Fruit fly (Drosophila melanogaster): ENCODE measurements around the gene CG32079.

dm6 chr3L:10977438-10977837, 47.9 kb upstream of the CG32079 start:
- TF ChIP-seq psq (optimal IDR thresholded peaks at IDR 0.05) (no peak), Sin3A (optimal IDR thresholded peaks at IDR 0.05) (no peak), h (optimal IDR thresholded peaks at IDR 0.05) (no peak), Myc (optimal IDR thresholded peaks at IDR 0.05) (no peak), ttk (optimal IDR thresholded peaks at IDR 0.05) (no peak)
